Worm (Caenorhabditis elegans): ENCODE measurements around the gene ptr-22.

Gene ptr-22

ce11 chrV:18894924-18895388 is 36.2 kb downstream of the ptr-22 start, which contains the start of gene emb-4 (continued):
- TF ChIP-seq hmg-11 (tag; optimal IDR thresholded peaks at IDR 0.05), result peak; percentile 41
- no peak for TF ChIP-seq fos-1 (tag; optimal IDR thresholded peaks at IDR 0.05)
- TF ChIP-seq jun-1 (tag; optimal IDR thresholded peaks at IDR 0.05), result peak; percentile 22
- TF ChIP-seq daf-12 (tag; optimal IDR thresholded peaks at IDR 0.05), result no peak
- TF ChIP-seq ztf-4 (tag; optimal IDR thresholded peaks at IDR 0.05), result no peak
- TF ChIP-seq sea-2 (GFP tag; optimal IDR thresholded peaks at IDR 0.05), result no peak
- TF ChIP-seq nhr-28 (tag; optimal IDR thresholded peaks at IDR 0.05), result no peak
- TF ChIP-seq ama-1 (optimal IDR thresholded peaks at IDR 0.05), result no peak
- no peak for TF ChIP-seq lin-39 (tag; optimal IDR thresholded peaks at IDR 0.05)
- peak; percentile 29 for TF ChIP-seq snpc-4 (tag; optimal IDR thresholded peaks at IDR 0.05)
- no peak for TF ChIP-seq ceh-9 (tag; optimal IDR thresholded peaks at IDR 0.05)
- TF ChIP-seq fkh-10 (GFP tag; optimal IDR thresholded peaks at IDR 0.05), result no peak
- TF ChIP-seq lin-15B (tag; optimal IDR thresholded peaks at IDR 0.05), result peak; percentile 35
- TF ChIP-seq nhr-77 (tag; optimal IDR thresholded peaks at IDR 0.05), result no peak
- TF ChIP-seq eor-1 (tag; optimal IDR thresholded peaks at IDR 0.05), result no peak

- TF ChIP-seq nhr-67 (tag; optimal IDR thresholded peaks at IDR 0.05) (no peak), mml-1 (tag; optimal IDR thresholded peaks at IDR 0.05) (no peak), pqm-1 (tag; optimal IDR thresholded peaks at IDR 0.05) (no peak), snpc-4 (tag; optimal IDR thresholded peaks at IDR 0.05) (no peak), nhr-11 (tag; optimal IDR thresholded peaks at IDR 0.05) (no peak), lsy-12 (tag; optimal IDR thresholded peaks at IDR 0.05) (no peak), nhr-23 (tag; optimal IDR thresholded peaks at IDR 0.05) (no peak), eor-1 (tag; optimal IDR thresholded peaks at IDR 0.05) (no peak), ceh-82 (tag; optimal IDR thresholded peaks at IDR 0.05) (no peak), ama-1 (optimal IDR thresholded peaks at IDR 0.05) (no peak), ceh-9 (tag; optimal IDR thresholded peaks at IDR 0.05) (no peak), elt-3 (tag; optimal IDR thresholded peaks at IDR 0.05) (no peak), nhr-77 (tag; optimal IDR thresholded peaks at IDR 0.05) (no peak), jun-1 (tag; optimal IDR thresholded peaks at IDR 0.05) (no peak), ceh-28 (tag; optimal IDR thresholded peaks at IDR 0.05) (no peak), ZK546.5 (tag; optimal IDR thresholded peaks at IDR 0.05) (no peak), nhr-76 (tag; optimal IDR thresholded peaks at IDR 0.05) (no peak), fkh-2 (tag; optimal IDR thresholded peaks at IDR 0.05) (no peak)
These were observed 57.3 kb downstream of the ptr-22 start, which contains the start of gene ceh-51 for ce11 chrV:18873833-18874232. Gene ceh-51 (plus strand): TSS chrV:18874133.

- peak; percentile 76 for TF ChIP-seq elt-2 (tag; optimal IDR thresholded peaks at IDR 0.05)
- TF ChIP-seq ceh-82 (tag; optimal IDR thresholded peaks at IDR 0.05), result no peak
- TF ChIP-seq ztf-11 (tag; optimal IDR thresholded peaks at IDR 0.05), result no peak
- no peak for TF ChIP-seq sea-2 (GFP tag; optimal IDR thresholded peaks at IDR 0.05)
- peak; percentile 2 for TF ChIP-seq pqm-1 (tag; optimal IDR thresholded peaks at IDR 0.05)
- TF ChIP-seq nhr-12 (tag; optimal IDR thresholded peaks at IDR 0.05), result no peak
- no peak for TF ChIP-seq mml-1 (tag; optimal IDR thresholded peaks at IDR 0.05)
- TF ChIP-seq eor-1 (tag; optimal IDR thresholded peaks at IDR 0.05), result no peak
- no peak for TF ChIP-seq zag-1 (tag; optimal IDR thresholded peaks at IDR 0.05)
- no peak for TF ChIP-seq tbx-2 (tag; optimal IDR thresholded peaks at IDR 0.05)
- no peak for TF ChIP-seq nhr-237 (tag; optimal IDR thresholded peaks at IDR 0.05)
- no peak for TF ChIP-seq nhr-76 (tag; optimal IDR thresholded peaks at IDR 0.05)
- TF ChIP-seq ceh-16 (tag; optimal IDR thresholded peaks at IDR 0.05), result no peak
- no peak for TF ChIP-seq unc-39 (tag; optimal IDR thresholded peaks at IDR 0.05)
- TF ChIP-seq ztf-4 (tag; optimal IDR thresholded peaks at IDR 0.05), result no peak
These were observed 60.2 kb downstream of the ptr-22 start for ce11 chrV:18870955-18871354.
